Worm (Caenorhabditis elegans) whole organism, early embryonic: ENCODE data around the gene daf-7.

Experiments
- B0310.2 ChIP-seq: sonication (generic microtip); optimal IDR thresholded peaks from 2 replicates; lab custom pipeline; 2016; ENCODE audit warnings: mild to moderate bottlenecking, missing genetic modification characterization, missing compliant biosample characterization
- ama-1 ChIP-seq: fragments of 150-350 bp; optimal IDR thresholded peaks from 2 replicates; lab custom pipeline; 2014
- ets-7 ChIP-seq: sonication (generic microtip); optimal IDR thresholded peaks from 2 replicates; lab custom pipeline; 2016; ENCODE audit warnings: missing genotype, missing genetic modification characterization, missing compliant biosample characterization
- hmg-4 ChIP-seq: fragments of 200-800 bp; sonication (Bioruptor generic); optimal IDR thresholded peaks from 2 replicates; lab custom pipeline; 2018; ENCODE audit warnings: mild to moderate bottlenecking, missing genetic modification characterization, missing compliant biosample characterization
- tra-4 ChIP-seq: sonication (generic microtip); optimal IDR thresholded peaks from 2 replicates; lab custom pipeline; 2017; ENCODE audit warnings: missing genetic modification characterization, missing compliant biosample characterization

ce11 chrIII:764884-765283, 46.8 kb upstream of the daf-7 start, which contains the start of gene ptl-1:
- TF ChIP-seq tra-4 (tag; lab: Kevin White, UChicago) (no peak), ama-1 (lab: Kevin White, UChicago) (no peak), ets-7 (tag; lab: Kevin White, UChicago) (no peak), B0310.2 (tag; lab: Kevin White, UChicago) (no peak), hmg-4 (GFP tag; lab: Kevin White, UChicago) (no peak)
